Worm (Caenorhabditis elegans) whole organism, L4 larva: ENCODE results near the gene atp-5.
A peak's percentile ranks its signal among the peaks of the same experiment; 100 is the strongest.

Experiments
- D1046.2 ChIP-seq: fragments of 200-800 bp; sonication (Bioruptor generic); IDR thresholded peaks from 2 replicates; pipeline ENCODE4 v1.3.6; 2022; ENCODE audit warnings: missing genetic modification characterization, missing compliant biosample characterization
- F49E8.2 ChIP-seq: sonication (generic microtip); optimal IDR thresholded peaks from 2 replicates; lab custom pipeline; 2016; ENCODE audit warnings: missing compliant biosample characterization, mild to moderate bottlenecking, missing genetic modification characterization, borderline replicate concordance
- R02D3.7 ChIP-seq: fragments of 150-350 bp; sonication (generic microtip); optimal IDR thresholded peaks from 3 replicates; lab custom pipeline; 2014; ENCODE audit warnings: missing biosample characterization, missing genetic modification characterization
- T20F7.1 ChIP-seq: fragments of 200-800 bp; sonication (Bioruptor generic); optimal IDR thresholded peaks from 2 replicates; lab custom pipeline; 2018; ENCODE audit warnings: mild to moderate bottlenecking, missing genetic modification characterization, missing compliant biosample characterization
- Y105C5A.15 ChIP-seq: fragments of 200-800 bp; sonication (Bioruptor generic); IDR thresholded peaks from 2 replicates; pipeline ENCODE4 v1.3.6; 2022; ENCODE audit warnings: missing genetic modification characterization, missing compliant biosample characterization
- ZK546.5 ChIP-seq, 2 experiments: sonication (generic microtip); optimal IDR thresholded peaks; 2 replicates each; lab custom pipeline; 2017; ENCODE audit warnings: missing biosample characterization in 2 of 2, missing genetic modification characterization in 2 of 2
- aha-1 ChIP-seq: fragments of 150-350 bp; peaks from one replicate; lab custom pipeline; 2014; ENCODE audit warnings: missing biosample characterization, missing genetic modification characterization
- arid-1 ChIP-seq: fragments of 200-800 bp; sonication (Bioruptor generic); conservative IDR thresholded peaks from 2 replicates; pipeline ENCODE4 v1.3.6; 2022; ENCODE audit warnings: missing genetic modification reagents, missing genetic modification characterization, missing compliant biosample characterization
- attf-4 ChIP-seq: sonication (generic microtip); optimal IDR thresholded peaks from 3 replicates; lab custom pipeline; 2017; ENCODE audit warnings: missing biosample characterization, missing genetic modification characterization
- ceh-20 ChIP-seq: fragments of 200-800 bp; sonication (Bioruptor generic); IDR thresholded peaks from 2 replicates; pipeline ENCODE4 v1.3.6; 2022; ENCODE audit warnings: missing genetic modification reagents, missing genetic modification characterization, missing compliant biosample characterization
- ceh-62 ChIP-seq: sonication (generic microtip); optimal IDR thresholded peaks from 2 replicates; lab custom pipeline; 2017; ENCODE audit warnings: missing biosample characterization, missing genetic modification characterization
- ctbp-1 ChIP-seq: fragments of 200-800 bp; sonication (Bioruptor generic); IDR thresholded peaks from 2 replicates; pipeline ENCODE4 v1.3.6; 2022; ENCODE audit warnings: missing genetic modification reagents, missing genetic modification characterization, missing compliant biosample characterization
- daf-12 ChIP-seq: fragments of 150-350 bp; optimal IDR thresholded peaks from 2 replicates; lab custom pipeline; 2014; ENCODE audit warnings: missing biosample characterization, missing genetic modification reagents, missing genetic modification characterization
- dmd-8 ChIP-seq: fragments of 200-800 bp; sonication (Bioruptor generic); IDR thresholded peaks from 2 replicates; pipeline ENCODE4 v1.3.6; 2022; ENCODE audit warnings: missing genetic modification characterization, missing compliant biosample characterization
- hif-1 ChIP-seq, 2 experiments: sonication (generic microtip); optimal IDR thresholded peaks; 2 replicates each; lab custom pipeline; 2016 to 2017; ENCODE audit warnings: missing compliant biosample characterization in 2 of 2, missing genetic modification characterization in 2 of 2, missing genetic modification reagents in 2 of 2, missing genotype in 2 of 2, mild to moderate bottlenecking in 1 of 2
- hmg-1.1 ChIP-seq: fragments of 200-800 bp; sonication (Bioruptor generic); IDR thresholded peaks from 2 replicates; pipeline ENCODE4 v1.3.6; 2022; ENCODE audit warnings: missing genetic modification reagents, missing genetic modification characterization, missing compliant biosample characterization
- lim-7 ChIP-seq: fragments of 200-800 bp; sonication (Bioruptor generic); IDR thresholded peaks from 2 replicates; pipeline ENCODE4 v1.3.6; 2022; ENCODE audit warnings: missing genetic modification characterization, missing compliant biosample characterization
- lin-1 ChIP-seq: fragments of 200-800 bp; sonication (Bioruptor generic); IDR thresholded peaks from 2 replicates; pipeline ENCODE4 v1.3.6; 2022; ENCODE audit warnings: missing genetic modification reagents, missing genetic modification characterization, missing compliant biosample characterization
- lin-29 ChIP-seq: fragments of 200-800 bp; sonication (Bioruptor generic); IDR thresholded peaks from 2 replicates; pipeline ENCODE4 v1.3.6; 2022; ENCODE audit warnings: missing genetic modification reagents, missing genetic modification characterization, missing compliant biosample characterization
- lsy-2 ChIP-seq, 2 experiments: fragments of 150-350 bp in 1 of 2; sonication (generic microtip) in 1 of 2; optimal IDR thresholded peaks; 2 replicates each; lab custom pipeline; 2014 to 2017; ENCODE audit warnings: missing biosample characterization in 2 of 2, missing genetic modification characterization in 2 of 2
- madf-9 ChIP-seq: fragments of 200-800 bp; sonication (Bioruptor generic); conservative IDR thresholded peaks from 2 replicates; pipeline ENCODE4 v1.3.6; 2022; ENCODE audit warnings: missing genetic modification reagents, missing genetic modification characterization, missing compliant biosample characterization
- mdl-1 ChIP-seq, 2 experiments: fragments of 150-350 bp in 1 of 2; sonication (generic microtip) in 1 of 2; optimal IDR thresholded peaks; 2 replicates each; lab custom pipeline; 2014 to 2017; ENCODE audit warnings: missing biosample characterization in 2 of 2, missing genetic modification characterization in 2 of 2
- mdt-29 ChIP-seq: fragments of 200-800 bp; sonication (Bioruptor generic); IDR thresholded peaks from 2 replicates; pipeline ENCODE4 v1.3.6; 2022; ENCODE audit warnings: missing genetic modification reagents, missing genetic modification characterization, missing compliant biosample characterization
- nhr-10 ChIP-seq: fragments of 150-350 bp; optimal IDR thresholded peaks from 2 replicates; lab custom pipeline; 2014; ENCODE audit warnings: missing biosample characterization, missing genetic modification characterization
- nhr-102 ChIP-seq: sonication (generic microtip); optimal IDR thresholded peaks from 2 replicates; lab custom pipeline; 2016; ENCODE audit warnings: mild to moderate bottlenecking, missing genetic modification characterization, moderate library complexity, missing compliant biosample characterization
- nhr-11 ChIP-seq: fragments of 150-350 bp; optimal IDR thresholded peaks from 2 replicates; lab custom pipeline; 2014; ENCODE audit warnings: missing biosample characterization, missing genetic modification characterization
- nhr-48 ChIP-seq: sonication (generic microtip); optimal IDR thresholded peaks from 2 replicates; lab custom pipeline; 2016; ENCODE audit warnings: mild to moderate bottlenecking, missing genetic modification characterization, missing compliant biosample characterization
- rbr-2 ChIP-seq: sonication (generic microtip); optimal IDR thresholded peaks from 2 replicates; lab custom pipeline; 2016; ENCODE audit warnings: missing genotype, missing genetic modification characterization, missing compliant biosample characterization
- skn-1 ChIP-seq: fragments of 150-350 bp; optimal IDR thresholded peaks from 2 replicates; lab custom pipeline; 2014; ENCODE audit warnings: missing biosample characterization, missing genetic modification characterization
- snpc-4 ChIP-seq: fragments of 150-350 bp; optimal IDR thresholded peaks from 2 replicates; lab custom pipeline; 2014; ENCODE audit warnings: missing biosample characterization, missing genetic modification characterization
- unc-62 ChIP-seq, 3 experiments: fragments of 150-350 bp in 1 of 3; sonication (generic microtip); optimal IDR thresholded peaks in 2 of 3; peaks in 1 of 3; 1 replicate in 1 of 3; 2 replicates in 2 of 3; lab custom pipeline; 2014 to 2017; ENCODE audit warnings: missing biosample characterization in 3 of 3, missing genetic modification characterization in 3 of 3, missing genetic modification reagents in 3 of 3, missing genotype in 1 of 3
- vab-7 ChIP-seq: fragments of 200-800 bp; sonication (Bioruptor generic); IDR thresholded peaks from 2 replicates; pipeline ENCODE4 v1.3.6; 2022; ENCODE audit warnings: missing genetic modification reagents, missing genetic modification characterization, missing compliant biosample characterization
- zfp-2 ChIP-seq: sonication (generic microtip); optimal IDR thresholded peaks from 2 replicates; lab custom pipeline; 2016; ENCODE audit warnings: mild to moderate bottlenecking, missing genetic modification characterization, missing compliant biosample characterization
- zip-11 ChIP-seq: fragments of 200-800 bp; sonication (Bioruptor generic); IDR thresholded peaks from 2 replicates; pipeline ENCODE4 v1.3.6; 2022; ENCODE audit warnings: missing genetic modification characterization, missing compliant biosample characterization
- ztf-11 ChIP-seq: fragments of 150-350 bp; optimal IDR thresholded peaks from 2 replicates; lab custom pipeline; 2014; ENCODE audit warnings: missing biosample characterization, missing genetic modification characterization

Gene atp-5

DNA sequence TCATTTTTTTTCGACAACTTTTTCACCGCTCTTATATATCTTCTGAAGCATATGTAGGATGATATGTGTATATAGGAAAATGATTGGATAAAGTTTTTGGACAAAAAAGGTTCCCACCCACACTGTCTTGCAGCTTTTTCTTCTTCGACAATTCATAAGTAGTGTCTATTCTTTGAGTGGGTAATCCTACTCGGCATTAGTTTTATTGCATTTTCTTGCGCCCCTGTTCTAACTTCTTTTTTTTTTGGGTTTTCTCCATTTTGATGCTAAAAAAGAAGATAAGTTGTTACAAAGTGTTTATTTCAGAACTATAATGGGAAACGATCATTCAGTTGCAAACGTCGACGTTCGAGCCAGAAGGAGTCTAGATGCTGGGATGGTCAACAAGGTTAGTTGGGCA lies 10.6 kb upstream of the atp-5 start, which contains the start of gene glb-3:
glb-3 (plus strand) TSS at position 301 of the 400 bp plus-strand sequence.
- TF ChIP-seq attf-4 (tag; lab: Kevin White, UChicago) = no peak
- no peak for TF ChIP-seq Y105C5A.15 (GFP tag; lab: Robert Waterston, UW)
- TF ChIP-seq ceh-20 = no peak
- TF ChIP-seq dmd-8 (GFP tag; lab: Robert Waterston, UW) = no peak

ce11 chrV:11133516-11133915 lies 9.8 kb upstream of the atp-5 start:
- no peak for TF ChIP-seq ZK546.5 (tag; optimal IDR thresholded peaks at IDR 0.05; lab: Kevin White, UChicago)
- TF ChIP-seq madf-9 (GFP tag; lab: Robert Waterston, UW) = no peak
- TF ChIP-seq lin-29 = no peak
- TF ChIP-seq D1046.2 (GFP tag; lab: Robert Waterston, UW) = no peak
- TF ChIP-seq skn-1 = no peak
- TF ChIP-seq hif-1 (tag; optimal IDR thresholded peaks at IDR 0.05; lab: Kevin White, UChicago) = no peak
- no peak for TF ChIP-seq daf-12 (tag; lab: Kevin White, UChicago)
- TF ChIP-seq Y105C5A.15 (GFP tag; lab: Robert Waterston, UW) = no peak
- no peak for TF ChIP-seq nhr-102
- no peak for TF ChIP-seq nhr-10
- TF ChIP-seq ceh-62 (tag; lab: Kevin White, UChicago) = no peak

- peak; percentile 70 for TF ChIP-seq aha-1 (tag; lab: Kevin White, UChicago)
- TF ChIP-seq arid-1 (GFP tag; lab: Robert Waterston, UW) = no peak
- no peak for TF ChIP-seq lim-7 (GFP tag; lab: Robert Waterston, UW)
- TF ChIP-seq vab-7 (GFP tag; lab: Robert Waterston, UW) = no peak
- TF ChIP-seq, all 104 proteins: peak for 1
These were observed 8.1 kb upstream of the atp-5 start for ce11 chrV:11131801-11132200.

DNA sequence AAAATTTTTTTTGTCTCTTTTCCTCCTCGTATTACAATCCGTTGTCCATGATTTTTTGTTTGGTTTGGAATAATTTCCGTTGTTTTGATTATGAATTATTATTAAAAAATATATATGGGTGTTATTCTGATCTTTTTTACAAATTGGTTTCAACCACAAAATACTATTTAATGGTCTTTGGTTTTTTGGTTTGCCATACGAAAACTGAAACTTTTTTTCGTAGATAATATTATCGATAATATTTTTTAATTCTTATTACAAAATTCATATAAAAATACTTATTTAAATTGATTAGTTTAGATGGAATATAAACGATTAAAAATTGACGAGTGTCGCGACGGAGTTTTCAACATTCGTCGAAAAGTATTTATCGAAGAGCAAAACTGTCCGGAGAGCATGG lies 3.5 kb upstream of the atp-5 start, which contains the start of gene jmjd-5:
jmjd-5 (plus strand) TSS at position 301 of the 400 bp plus-strand sequence.
- TF ChIP-seq lin-1 (GFP tag; lab: Robert Waterston, UW) (no peak), T20F7.1 (GFP tag; lab: Kevin White, UChicago) (no peak), skn-1 (no peak), ceh-62 (tag; lab: Kevin White, UChicago) (no peak), mdt-29 (no peak), attf-4 (tag; lab: Kevin White, UChicago) (no peak), lsy-2 (tag; optimal IDR thresholded peaks at IDR 0.05; lab: Kevin White, UChicago) (no peak), zfp-2 (tag; lab: Kevin White, UChicago) (no peak), hmg-1.1 (GFP tag; lab: Robert Waterston, UW) (no peak), rbr-2 (tag; lab: Kevin White, UChicago) (no peak), snpc-4 (tag; lab: Kevin White, UChicago) (no peak), unc-62 (GFP tag; optimal IDR thresholded peaks at IDR 0.05 in 1 of 2; lab: Kevin White, UChicago) (no peak), unc-62 (tag; optimal IDR thresholded peaks at IDR 0.05; lab: Kevin White, UChicago) (no peak), nhr-48 (tag; lab: Kevin White, UChicago) (no peak), zip-11 (GFP tag; lab: Robert Waterston, UW) (no peak), ztf-11 (tag; lab: Kevin White, UChicago) (no peak), ctbp-1 (GFP tag; lab: Robert Waterston, UW) (no peak), mdl-1 (tag; optimal IDR thresholded peaks at IDR 0.05; lab: Kevin White, UChicago) (no peak), nhr-11 (tag; lab: Kevin White, UChicago) (no peak), F49E8.2 (tag; lab: Kevin White, UChicago) (no peak)

DNA sequence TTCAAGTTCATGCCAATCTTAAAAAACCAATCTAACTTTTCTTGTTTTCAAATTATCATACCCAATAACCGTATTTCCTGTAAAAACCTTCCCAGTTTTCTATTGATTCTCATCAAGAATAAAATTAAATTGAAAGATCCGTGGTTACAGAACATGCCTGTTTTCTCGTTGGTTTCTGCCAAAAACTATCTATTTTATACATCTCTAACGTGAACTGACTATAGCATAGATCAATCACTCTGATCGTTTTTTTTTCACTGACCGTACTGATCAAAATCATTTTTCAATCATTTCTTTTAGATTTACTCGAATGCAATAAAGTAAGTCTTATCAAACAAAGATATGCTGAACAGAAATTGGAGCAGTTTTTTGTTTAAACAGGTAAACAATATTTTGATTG lies 1.3 kb upstream of the atp-5 start, which contains the start of gene C06H2.2:
C06H2.2 (plus strand) TSS at position 301 of the 400 bp plus-strand sequence.
- TF ChIP-seq R02D3.7 (tag; lab: Kevin White, UChicago) (no peak), T20F7.1 (GFP tag; lab: Kevin White, UChicago) (peak; percentile 48)
